Worm (Caenorhabditis elegans) whole organism, young adult: ENCODE measurements around the gene srw-124.

Source experiments
- ama-1 ChIP-seq, 3 experiments: fragments of 150-350 bp in 1 of 3; sonication (generic microtip) in 2 of 3; optimal IDR thresholded peaks; 2 replicates each; lab custom pipeline; 2014 to 2018; ENCODE audit warnings: missing biosample characterization in 2 of 3, missing genetic modification characterization in 2 of 3, missing genetic modification reagents in 2 of 3
- attf-5 ChIP-seq: fragments of 200-800 bp; sonication (Bioruptor generic); optimal IDR thresholded peaks from 2 replicates; lab custom pipeline; 2018; ENCODE audit warnings: mild to moderate bottlenecking, missing genetic modification characterization, missing compliant biosample characterization
- hrde-1 ChIP-seq: sonication (generic microtip); optimal IDR thresholded peaks from 2 replicates; lab custom pipeline; 2016; ENCODE audit warnings: missing genetic modification characterization, mild to moderate bottlenecking, missing compliant biosample characterization, moderate library complexity, missing genotype, missing genetic modification reagents, borderline replicate concordance

DNA sequence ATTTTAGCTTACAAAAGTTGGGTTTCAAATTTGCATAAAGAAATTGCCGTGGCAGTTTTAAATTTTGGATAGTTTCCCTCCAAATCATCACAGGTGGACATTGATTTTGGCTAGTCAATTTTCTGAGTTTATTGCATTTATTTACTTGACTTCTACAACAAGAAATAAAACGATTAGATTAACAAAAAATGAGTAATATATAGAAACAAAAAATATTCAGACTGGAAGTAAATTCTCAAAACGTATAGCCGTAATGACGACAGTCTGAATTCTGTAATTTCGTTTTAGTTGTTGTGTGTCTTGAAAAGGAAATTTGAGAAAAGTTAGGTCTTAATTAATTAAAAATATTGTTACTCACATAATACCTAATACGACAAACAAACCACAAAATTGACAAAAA, 37.9 kb upstream of the srw-124 start, which contains the start of gene srw-141:
- no peak for TF ChIP-seq attf-5
- TF ChIP-seq hrde-1 (tag; lab: Kevin White, UChicago), result no peak
- no peak for TF ChIP-seq ama-1 (optimal IDR thresholded peaks at IDR 0.05; lab: Kevin White, UChicago)
- no peak for TF ChIP-seq ama-1 (GFP tag; optimal IDR thresholded peaks at IDR 0.05; lab: Kevin White, UChicago)
